Fruit fly (Drosophila melanogaster) whole organism, embryonic: Measurements from ENCODE around the gene Vha100-2.

Experiments used
- Aef1 ChIP-seq: fragments of 200-800 bp; sonication (Bioruptor generic); IDR thresholded peaks from 3 replicates; pipeline ENCODE4 v1.3.6; 2022; ENCODE audit warnings: missing biosample characterization, missing genetic modification characterization
- Bdp1 ChIP-seq: fragments of 200-800 bp; sonication (Bioruptor generic); optimal IDR thresholded peaks from 3 replicates; lab custom pipeline; 2016; ENCODE audit warnings: missing biosample characterization, missing genetic modification characterization
- Bgb ChIP-seq: fragments of 200-800 bp; sonication (Bioruptor generic); IDR thresholded peaks from 2 replicates; pipeline ENCODE4 v1.3.6; 2022; ENCODE audit warnings: missing biosample characterization, missing genetic modification characterization; ENCODE audit not compliant: partially characterized antibody
- CG10274 ChIP-seq: fragments of 200-800 bp; sonication (Bioruptor generic); optimal IDR thresholded peaks from 3 replicates; lab custom pipeline; 2017; ENCODE audit warnings: missing biosample characterization, mild to moderate bottlenecking, missing genetic modification characterization
- CG10366 ChIP-seq: fragments of 200-800 bp; sonication (Bioruptor generic); IDR thresholded peaks from 2 replicates; pipeline ENCODE4 v1.3.6; 2022; ENCODE audit warnings: missing biosample characterization, missing genetic modification characterization
- CG10979 ChIP-seq: fragments of 200-800 bp; sonication (Bioruptor generic); optimal IDR thresholded peaks from 2 replicates; lab custom pipeline; 2018; ENCODE audit warnings: missing biosample characterization, mild to moderate bottlenecking, missing genetic modification characterization, moderate library complexity
- CG11085 ChIP-seq: fragments of 200-800 bp; sonication (Bioruptor generic); IDR thresholded peaks from 2 replicates; pipeline ENCODE4 v1.3.6; 2022; ENCODE audit warnings: missing biosample characterization, missing genetic modification characterization
- CG11247 ChIP-seq: fragments of 200-800 bp; sonication (Bioruptor generic); IDR thresholded peaks from 2 replicates; pipeline ENCODE4 v1.3.6; 2022; ENCODE audit warnings: missing biosample characterization, missing genetic modification characterization
- CG14860 ChIP-seq: fragments of 200-800 bp; sonication (Bioruptor generic); IDR thresholded peaks from 3 replicates; pipeline ENCODE4 v1.3.6; 2022; ENCODE audit warnings: missing biosample characterization, missing genetic modification characterization; ENCODE audit not compliant: partially characterized antibody
- CG17385 ChIP-seq: fragments of 200-800 bp; sonication (Bioruptor generic); optimal IDR thresholded peaks from 3 replicates; lab custom pipeline; 2018; ENCODE audit warnings: missing biosample characterization, mild to moderate bottlenecking, missing genetic modification characterization
- CG1792 ChIP-seq: fragments of 200-800 bp; sonication (Bioruptor generic); optimal IDR thresholded peaks from 2 replicates; lab custom pipeline; 2016; ENCODE audit warnings: missing biosample characterization, missing genetic modification characterization
- CG32772 ChIP-seq: fragments of 200-800 bp; sonication (Bioruptor generic); IDR thresholded peaks from 2 replicates; pipeline ENCODE4 v1.3.6; 2022; ENCODE audit warnings: missing biosample characterization, missing genetic modification characterization
- CG3407 ChIP-seq: fragments of 200-800 bp; sonication (Bioruptor generic); optimal IDR thresholded peaks from 2 replicates; lab custom pipeline; 2018; ENCODE audit warnings: missing biosample characterization, mild to moderate bottlenecking, missing genetic modification characterization
- CG42726 ChIP-seq: fragments of 200-800 bp; sonication (Bioruptor generic); IDR thresholded peaks from 2 replicates; pipeline ENCODE4 v1.3.6; 2022; ENCODE audit warnings: missing biosample characterization, missing genetic modification characterization; ENCODE audit not compliant: partially characterized antibody
- CG43689 ChIP-seq: fragments of 200-800 bp; sonication (Bioruptor generic); IDR thresholded peaks from 2 replicates; pipeline ENCODE4 v1.3.6; 2022; ENCODE audit warnings: missing biosample characterization, missing genetic modification characterization
- CG5953 ChIP-seq: fragments of 200-800 bp; sonication (Bioruptor generic); IDR thresholded peaks from 2 replicates; pipeline ENCODE4 v1.3.6; 2022; ENCODE audit warnings: missing biosample characterization, missing genetic modification characterization
- CG7271 ChIP-seq: fragments of 200-800 bp; sonication (Bioruptor generic); optimal IDR thresholded peaks from 2 replicates; lab custom pipeline; 2018; ENCODE audit warnings: missing biosample characterization, mild to moderate bottlenecking, missing genetic modification characterization, moderate library complexity
- CG7786 ChIP-seq: fragments of 200-800 bp; sonication (Bioruptor generic); optimal IDR thresholded peaks from 2 replicates; lab custom pipeline; 2016; ENCODE audit warnings: missing biosample characterization, missing genetic modification characterization
- CG7928 ChIP-seq: fragments of 200-800 bp; sonication (Bioruptor generic); optimal IDR thresholded peaks from 2 replicates; lab custom pipeline; 2017; ENCODE audit warnings: missing biosample characterization, mild to moderate bottlenecking, missing genetic modification characterization
- CG8478 ChIP-seq: fragments of >200 bp; optimal IDR thresholded peaks from 2 replicates; lab custom pipeline; 2018
- CG9437 ChIP-seq: fragments of 200-800 bp; sonication (Bioruptor generic); optimal IDR thresholded peaks from 2 replicates; lab custom pipeline; 2018; ENCODE audit warnings: missing biosample characterization, mild to moderate bottlenecking, missing genetic modification characterization
- CG9797 ChIP-seq: fragments of 200-800 bp; sonication (Bioruptor generic); optimal IDR thresholded peaks from 3 replicates; lab custom pipeline; 2018; ENCODE audit warnings: missing biosample characterization, mild to moderate bottlenecking, missing genetic modification characterization
- CG9876 ChIP-seq: fragments of 200-800 bp; sonication (Bioruptor generic); optimal IDR thresholded peaks from 2 replicates; lab custom pipeline; 2016; ENCODE audit warnings: missing biosample characterization, missing genetic modification characterization
- D19A ChIP-seq: fragments of 200-800 bp; optimal IDR thresholded peaks from 3 replicates; lab custom pipeline; 2019; ENCODE audit warnings: missing biosample characterization, mild to moderate bottlenecking, missing genetic modification characterization, moderate library complexity
- Deaf1 ChIP-seq: fragments of 200-800 bp; optimal IDR thresholded peaks from 3 replicates; lab custom pipeline; 2019; ENCODE audit warnings: missing biosample characterization, mild to moderate bottlenecking, missing genetic modification characterization, moderate library complexity
- Dref ChIP-seq: fragments of 200-800 bp; sonication (Bioruptor generic); IDR thresholded peaks from 2 replicates; pipeline ENCODE4 v1.3.6; 2022; ENCODE audit warnings: missing biosample characterization, missing genetic modification characterization
- Drgx ChIP-seq: fragments of 200-800 bp; sonication (Bioruptor generic); IDR thresholded peaks from 2 replicates; pipeline ENCODE4 v1.3.6; 2022; ENCODE audit warnings: missing biosample characterization, missing genetic modification characterization
- Eip74EF ChIP-seq, 2 experiments: fragments of 200-800 bp in 1 of 2; fragments of >200 bp in 1 of 2; sonication (Bioruptor generic) in 1 of 2; optimal IDR thresholded peaks; 2 replicates each; lab custom pipeline; 2017 to 2019; ENCODE audit warnings: missing biosample characterization in 2 of 2, missing genetic modification characterization in 2 of 2, mild to moderate bottlenecking in 1 of 2, moderate library complexity in 1 of 2
- Gsc ChIP-seq: fragments of 200-800 bp; sonication (Bioruptor generic); IDR thresholded peaks from 2 replicates; pipeline ENCODE4 v1.3.6; 2022; ENCODE audit warnings: missing biosample characterization, missing genetic modification characterization
- H15 ChIP-seq: fragments of 200-800 bp; sonication (Bioruptor generic); IDR thresholded peaks from 3 replicates; pipeline ENCODE4 v1.3.6; 2022; ENCODE audit warnings: missing biosample characterization, missing genetic modification characterization
- HmgZ ChIP-seq: fragments of 200-800 bp; sonication (Bioruptor generic); optimal IDR thresholded peaks from 2 replicates; lab custom pipeline; 2018; ENCODE audit warnings: missing biosample characterization, mild to moderate bottlenecking, missing genetic modification characterization
- Hmx ChIP-seq: fragments of 200-800 bp; sonication (Bioruptor generic); optimal IDR thresholded peaks from 2 replicates; lab custom pipeline; 2016; ENCODE audit warnings: missing biosample characterization, missing genetic modification characterization
- Oli ChIP-seq: fragments of 200-800 bp; sonication (Bioruptor generic); optimal IDR thresholded peaks from 2 replicates; lab custom pipeline; 2018; ENCODE audit warnings: missing biosample characterization, mild to moderate bottlenecking, missing genetic modification characterization, moderate library complexity
- ap ChIP-seq: fragments of 200-800 bp; sonication (Bioruptor generic); IDR thresholded peaks from 2 replicates; pipeline ENCODE4 v1.3.6; 2022; ENCODE audit warnings: missing biosample characterization, missing genetic modification characterization
- dan ChIP-seq: fragments of 200-800 bp; sonication (Bioruptor generic); IDR thresholded peaks from 2 replicates; pipeline ENCODE4 v1.3.6; 2022; ENCODE audit warnings: missing biosample characterization, missing genetic modification characterization
- emc ChIP-seq: fragments of 200-800 bp; sonication (Bioruptor generic); optimal IDR thresholded peaks from 2 replicates; lab custom pipeline; 2016; ENCODE audit warnings: missing biosample characterization, missing genetic modification characterization
- fd96Cb ChIP-seq: fragments of 200-800 bp; sonication (Bioruptor generic); optimal IDR thresholded peaks from 2 replicates; lab custom pipeline; 2018; ENCODE audit warnings: missing biosample characterization, mild to moderate bottlenecking, missing genetic modification characterization, moderate library complexity
- fu2 ChIP-seq: fragments of 200-800 bp; sonication (Bioruptor generic); optimal IDR thresholded peaks from 2 replicates; lab custom pipeline; 2016; ENCODE audit warnings: missing biosample characterization, missing genetic modification characterization
- gro ChIP-seq: fragments of 200-800 bp; sonication (Bioruptor generic); optimal IDR thresholded peaks from 2 replicates; lab custom pipeline; 2016; ENCODE audit warnings: missing biosample characterization, missing genetic modification characterization
- ken ChIP-seq: fragments of 200-800 bp; sonication (Bioruptor generic); IDR thresholded peaks from 3 replicates; pipeline ENCODE4 v1.3.6; 2022; ENCODE audit warnings: missing biosample characterization, missing genetic modification characterization
- lab ChIP-seq: fragments of 200-800 bp; sonication (Bioruptor generic); optimal IDR thresholded peaks from 3 replicates; lab custom pipeline; 2017; ENCODE audit warnings: missing biosample characterization, missing genetic modification characterization, mild to moderate bottlenecking, moderate library complexity, missing genetic modification reagents
- lbe ChIP-seq: fragments of 200-800 bp; sonication (Bioruptor generic); optimal IDR thresholded peaks from 2 replicates; lab custom pipeline; 2016; ENCODE audit warnings: missing biosample characterization, mild to moderate bottlenecking, missing genetic modification characterization
- mirr ChIP-seq: fragments of 200-800 bp; sonication (Bioruptor generic); optimal IDR thresholded peaks from 3 replicates; lab custom pipeline; 2018; ENCODE audit warnings: missing biosample characterization, mild to moderate bottlenecking, missing genetic modification characterization
- phol ChIP-seq: fragments of 200-800 bp; sonication (Bioruptor generic); optimal IDR thresholded peaks from 3 replicates; lab custom pipeline; 2018; ENCODE audit warnings: missing biosample characterization, mild to moderate bottlenecking, missing genetic modification characterization, moderate library complexity
- seq ChIP-seq: fragments of 200-800 bp; sonication (Bioruptor generic); IDR thresholded peaks from 2 replicates; pipeline ENCODE4 v1.3.6; 2022; ENCODE audit warnings: missing biosample characterization, missing genetic modification characterization
- trem ChIP-seq: fragments of 200-800 bp; optimal IDR thresholded peaks from 3 replicates; lab custom pipeline; 2019; ENCODE audit warnings: missing biosample characterization, mild to moderate bottlenecking, missing genetic modification characterization, moderate library complexity
- tup ChIP-seq: fragments of 200-800 bp; sonication (Bioruptor generic); optimal IDR thresholded peaks from 2 replicates; lab custom pipeline; 2016; ENCODE audit warnings: missing biosample characterization, mild to moderate bottlenecking, missing genetic modification characterization, moderate library complexity
- z ChIP-seq: fragments of 200-800 bp; sonication (Bioruptor generic); IDR thresholded peaks from 3 replicates; pipeline ENCODE4 v1.3.6; 2022; ENCODE audit warnings: missing biosample characterization, missing genetic modification characterization

Gene Vha100-2

dm6 chr3R:18422446-18422845 is 23.5 kb upstream of the Vha100-2 start (continued):
- no peak for TF ChIP-seq Bgb (GFP tag; lab: Robert Waterston, UW)
- TF ChIP-seq CG43689 = no peak
- peak; percentile 70 for TF ChIP-seq CG8478 (lab: Kevin White, UChicago)
- TF ChIP-seq CG10274 (GFP tag; lab: Kevin White, UChicago) = no peak
- TF ChIP-seq fu2 (GFP tag; lab: Kevin White, UChicago) = no peak

dm6 chr3R:18412279-18413214 is 13.6 kb upstream of the Vha100-2 start, which contains the start of gene CG31122:
Gene CG31122 (minus strand): TSS chr3R:18412874.
- no peak for TF ChIP-seq CG11085
- TF ChIP-seq Hmx (GFP tag; lab: Kevin White, UChicago) = no peak
- no peak for TF ChIP-seq ap (GFP tag; lab: Robert Waterston, UW)
- peak; percentile 56 for TF ChIP-seq gro (GFP tag; lab: Kevin White, UChicago)
- TF ChIP-seq mirr (GFP tag; lab: Kevin White, UChicago) = no peak
- no peak for TF ChIP-seq z
- peak; percentile 47 for TF ChIP-seq CG1792 (GFP tag; lab: Kevin White, UChicago)
- TF ChIP-seq CG9876 (GFP tag; lab: Kevin White, UChicago) = no peak
- TF ChIP-seq trem (tag; lab: Kevin White, UChicago) = peak; percentile 86
- no peak for TF ChIP-seq Aef1
- TF ChIP-seq CG10366 (GFP tag; lab: Robert Waterston, UW) = no peak
- TF ChIP-seq CG7271 (tag; lab: Kevin White, UChicago) = no peak
- TF ChIP-seq CG10979 = no peak
- TF ChIP-seq CG42726 (GFP tag; lab: Robert Waterston, UW) = peak; percentile 72
- no peak for TF ChIP-seq emc (GFP tag; lab: Kevin White, UChicago)
- TF ChIP-seq HmgZ (tag; lab: Kevin White, UChicago) = peak; percentile 13
- no peak for TF ChIP-seq phol (tag; lab: Kevin White, UChicago)
- TF ChIP-seq CG3407 (GFP tag; lab: Kevin White, UChicago) = no peak
- peak; percentile 75 for TF ChIP-seq Dref (GFP tag; lab: Robert Waterston, UW)
- no peak for TF ChIP-seq ken (GFP tag; lab: Robert Waterston, UW)
- peak; percentile 30 for TF ChIP-seq lab (GFP tag; lab: Kevin White, UChicago)
- no peak for TF ChIP-seq CG11247 (GFP tag; lab: Robert Waterston, UW)
- peak; percentile 97 for TF ChIP-seq CG17385 (GFP tag; lab: Kevin White, UChicago)
- TF ChIP-seq Oli (tag; lab: Kevin White, UChicago) = no peak
- no peak for TF ChIP-seq CG32772 (GFP tag; lab: Robert Waterston, UW)
- TF ChIP-seq CG7786 (GFP tag; lab: Kevin White, UChicago) = peak; percentile 57
- no peak for TF ChIP-seq H15 (GFP tag; lab: Robert Waterston, UW)
- peak; percentile 91 for TF ChIP-seq CG9797 (GFP tag; lab: Kevin White, UChicago)
- peak; percentile 19 for TF ChIP-seq Deaf1 (tag; lab: Kevin White, UChicago)
- peak; percentile 96 for TF ChIP-seq CG14860 (GFP tag; lab: Robert Waterston, UW)
- TF ChIP-seq Eip74EF (GFP tag; optimal IDR thresholded peaks at IDR 0.05; lab: Kevin White, UChicago) = no peak
- TF ChIP-seq lbe (GFP tag; lab: Kevin White, UChicago) = peak; percentile 31
- peak; percentile 63 for TF ChIP-seq seq (GFP tag; lab: Robert Waterston, UW)
- TF ChIP-seq Drgx (GFP tag; lab: Robert Waterston, UW) = 0 out of 2 replicates have a peak, but pooled peaks have one; percentile 25
- TF ChIP-seq tup (GFP tag; lab: Kevin White, UChicago) = no peak
- TF ChIP-seq fd96Cb (tag; lab: Kevin White, UChicago) = no peak
- peak; percentile 20 for TF ChIP-seq Bdp1
- TF ChIP-seq D19A (tag; lab: Kevin White, UChicago) = peak; percentile 96
- TF ChIP-seq CG7928 (GFP tag; lab: Kevin White, UChicago) = no peak
- TF ChIP-seq CG9437 (GFP tag; lab: Kevin White, UChicago) = no peak
- TF ChIP-seq CG5953 (GFP tag; lab: Robert Waterston, UW) = no peak
- TF ChIP-seq dan (GFP tag; lab: Robert Waterston, UW) = no peak
- TF ChIP-seq Gsc = no peak
